Worm (Caenorhabditis elegans): ENCODE results near the gene ttbk-2.2.

Gene ttbk-2.2

DNA sequence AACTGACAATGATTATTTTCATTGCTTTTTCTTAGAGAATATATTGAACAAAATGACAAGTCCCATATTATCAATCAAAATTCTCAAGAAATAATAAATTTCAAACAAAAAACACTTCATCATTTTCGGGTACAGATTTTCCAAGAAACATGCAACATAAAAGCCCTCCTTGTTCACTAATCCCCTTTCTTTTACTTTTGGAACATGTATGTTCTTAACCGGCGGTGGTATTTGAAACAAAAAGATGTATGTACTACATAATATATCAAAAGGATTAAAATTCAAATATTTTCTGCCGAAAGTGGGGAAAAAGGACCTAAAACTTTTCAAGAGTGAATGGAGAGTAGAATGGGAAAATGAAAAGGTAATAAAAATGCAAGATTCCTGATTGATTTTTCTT lies 12.5 kb downstream of the ttbk-2.2 start:
- TF ChIP-seq sem-2 (GFP tag; optimal IDR thresholded peaks at IDR 0.05) (no peak), pha-4 (tag; optimal IDR thresholded peaks at IDR 0.05) (no peak), ces-1 (GFP tag; optimal IDR thresholded peaks at IDR 0.05) (no peak), unc-39 (tag; optimal IDR thresholded peaks at IDR 0.05) (no peak), elt-1 (tag; optimal IDR thresholded peaks at IDR 0.05; ENCODE audit: borderline replicate concordance, insufficient read depth) (no peak), mab-5 (tag; optimal IDR thresholded peaks at IDR 0.05) (no peak), nhr-2 (tag; optimal IDR thresholded peaks at IDR 0.05) (no peak), sptf-1 (tag; optimal IDR thresholded peaks at IDR 0.05) (no peak), nhr-12 (tag; optimal IDR thresholded peaks at IDR 0.05) (no peak)

DNA sequence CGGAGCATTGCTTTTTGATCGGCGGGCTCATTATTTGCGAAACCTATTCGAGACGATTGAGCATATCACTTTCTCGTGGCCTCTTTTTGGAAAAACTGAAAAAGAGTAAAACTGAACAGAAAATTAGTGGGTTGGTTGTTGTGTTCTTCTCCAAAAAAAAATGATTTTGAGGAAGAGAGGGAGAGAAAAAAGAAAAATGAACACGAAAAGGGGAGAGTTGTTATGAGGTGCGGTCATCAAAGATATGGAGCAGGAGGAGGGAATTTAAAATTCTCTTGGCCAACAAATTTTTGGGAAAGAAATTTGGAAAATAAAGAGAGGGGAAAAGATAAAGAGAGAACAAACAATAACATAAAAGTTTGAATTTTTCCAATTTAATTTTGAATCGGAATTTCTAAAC lies 21.4 kb downstream of the ttbk-2.2 start, which contains the start of gene hot-9:
hot-9 (minus strand) TSS at position 101 of the 400 bp plus-strand sequence.
- TF ChIP-seq lin-32 (GFP tag; optimal IDR thresholded peaks at IDR 0.05) (no peak), lin-13 (tag; optimal IDR thresholded peaks at IDR 0.05) (no peak), mab-5 (tag; optimal IDR thresholded peaks at IDR 0.05) (no peak), nhr-28 (tag; optimal IDR thresholded peaks at IDR 0.05) (no peak), nhr-12 (tag; optimal IDR thresholded peaks at IDR 0.05) (no peak), unc-62 (GFP tag; optimal IDR thresholded peaks at IDR 0.05) (no peak), ceh-43 (GFP tag; optimal IDR thresholded peaks at IDR 0.05) (no peak), ces-1 (GFP tag; optimal IDR thresholded peaks at IDR 0.05) (no peak), blmp-1 (tag; optimal IDR thresholded peaks at IDR 0.05) (no peak), flh-1 (GFP tag; optimal IDR thresholded peaks at IDR 0.05) (no peak), tbx-8 (GFP tag; optimal IDR thresholded peaks at IDR 0.05) (no peak), snpc-4 (tag; optimal IDR thresholded peaks at IDR 0.05) (no peak), drap-1 (GFP tag; optimal IDR thresholded peaks at IDR 0.05) (no peak), sptf-1 (tag; optimal IDR thresholded peaks at IDR 0.05) (no peak)

DNA sequence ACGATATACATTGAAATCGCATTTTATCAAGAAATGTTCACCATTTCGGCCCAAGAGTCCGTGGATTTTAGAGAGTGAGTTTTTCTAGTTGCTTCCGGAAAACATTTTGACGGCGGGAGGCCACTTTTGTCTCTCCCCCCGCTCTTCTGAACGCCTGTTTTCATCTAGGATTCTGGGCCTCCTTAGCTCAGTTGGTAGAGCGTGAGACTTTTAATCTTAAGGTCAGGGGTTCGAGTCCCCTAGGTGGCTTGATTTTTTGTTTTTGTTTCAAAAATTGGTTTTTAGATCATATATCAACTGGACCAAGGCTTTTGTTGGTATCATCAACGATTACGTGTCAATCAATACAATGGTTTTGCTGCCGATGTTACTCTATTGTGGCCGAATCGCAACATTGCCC lies 28.0 kb downstream of the ttbk-2.2 start:
- TF ChIP-seq lin-13 (tag; optimal IDR thresholded peaks at IDR 0.05) (no peak), ceh-83 (GFP tag; optimal IDR thresholded peaks at IDR 0.05) (peak; percentile 79)

ce11 chrIV:5037489-5037888 lies 29.3 kb downstream of the ttbk-2.2 start, which contains the start of gene C09B9.1:
Gene C09B9.1, plus strand, starts transcription at chrIV:5037789.
- TF ChIP-seq lin-32 (GFP tag; optimal IDR thresholded peaks at IDR 0.05): no peak
- no peak for TF ChIP-seq sem-2 (GFP tag; optimal IDR thresholded peaks at IDR 0.05)
- TF ChIP-seq ham-2 (GFP tag; optimal IDR thresholded peaks at IDR 0.05): no peak
- no peak for TF ChIP-seq sptf-1 (tag; optimal IDR thresholded peaks at IDR 0.05)
- TF ChIP-seq elt-1 (tag; optimal IDR thresholded peaks at IDR 0.05; ENCODE audit: borderline replicate concordance, insufficient read depth): no peak
- no peak for TF ChIP-seq cnd-1 (tag; optimal IDR thresholded peaks at IDR 0.05)

DNA sequence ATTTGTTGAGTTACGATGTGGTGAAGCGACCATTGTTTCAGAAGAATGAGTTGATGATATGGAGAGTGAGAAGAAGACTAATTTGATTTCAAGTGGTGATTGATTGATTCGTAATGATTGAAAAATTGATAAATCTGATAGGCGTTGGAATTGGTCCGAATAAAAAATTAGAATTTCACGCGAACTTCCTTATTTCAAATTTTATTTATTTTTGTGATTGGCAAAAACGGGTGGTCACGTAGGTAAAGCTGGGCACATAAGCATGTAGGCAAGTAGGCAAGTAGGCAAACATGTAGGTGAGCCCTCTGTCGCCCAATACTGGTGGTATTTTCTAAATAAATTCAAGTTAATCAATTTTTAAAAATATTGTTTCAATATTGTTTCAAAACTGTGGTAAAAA lies 33.5 kb downstream of the ttbk-2.2 start, which contains the start of gene C09B9.4:
C09B9.4 (minus strand) TSS at position 101 of the 400 bp plus-strand sequence.
- TF ChIP-seq mab-5 (tag; optimal IDR thresholded peaks at IDR 0.05) (no peak), elt-3 (tag; optimal IDR thresholded peaks at IDR 0.05) (no peak), unc-62 (GFP tag; optimal IDR thresholded peaks at IDR 0.05) (no peak), ceh-43 (GFP tag; optimal IDR thresholded peaks at IDR 0.05) (no peak)

- TF ChIP-seq lin-32 (GFP tag; optimal IDR thresholded peaks at IDR 0.05) (no peak), elt-3 (tag; optimal IDR thresholded peaks at IDR 0.05) (no peak), tbx-8 (GFP tag; optimal IDR thresholded peaks at IDR 0.05) (no peak), ceh-83 (GFP tag; optimal IDR thresholded peaks at IDR 0.05) (no peak), M03D4.4 (tag; optimal IDR thresholded peaks at IDR 0.05) (no peak), hlh-1 (tag; optimal IDR thresholded peaks at IDR 0.05) (no peak), flh-1 (GFP tag; optimal IDR thresholded peaks at IDR 0.05) (no peak), drap-1 (GFP tag; optimal IDR thresholded peaks at IDR 0.05) (no peak), blmp-1 (tag; optimal IDR thresholded peaks at IDR 0.05) (no peak), nhr-76 (tag; optimal IDR thresholded peaks at IDR 0.05) (no peak), unc-62 (GFP tag; optimal IDR thresholded peaks at IDR 0.05) (no peak), unc-39 (tag; optimal IDR thresholded peaks at IDR 0.05) (no peak), bed-3 (GFP tag; optimal IDR thresholded peaks at IDR 0.05) (no peak), lsy-2 (tag; optimal IDR thresholded peaks at IDR 0.05) (no peak), zip-8 (tag; optimal IDR thresholded peaks at IDR 0.05) (no peak)
Measured at ce11 chrIV:5031346-5031745, 35.4 kb downstream of the ttbk-2.2 start.
